Worm (Caenorhabditis elegans): Measurements from ENCODE around the gene C36A4.10.

Gene C36A4.10

DNA sequence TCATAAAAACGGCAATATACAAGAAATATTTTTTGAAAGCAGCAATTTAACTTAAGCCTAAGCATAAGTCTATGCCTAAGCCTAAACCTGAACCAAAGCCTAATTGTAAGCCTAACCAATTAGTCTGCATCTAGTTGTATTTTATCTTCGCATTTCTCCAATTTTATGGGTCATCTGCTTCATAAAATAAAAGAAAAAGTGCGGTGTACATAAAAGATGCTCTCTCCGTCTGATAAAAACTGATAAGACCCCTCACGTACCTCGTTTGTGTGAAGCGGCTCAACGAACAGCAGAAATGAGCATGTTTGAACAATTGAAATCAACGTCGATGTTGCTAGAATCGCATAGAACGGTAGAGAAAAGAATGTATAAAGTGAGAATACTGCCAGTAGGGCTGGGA is 46.2 kb downstream of the C36A4.10 start:
- TF ChIP-seq ama-1 (optimal IDR thresholded peaks at IDR 0.05) = no peak
- no peak for TF ChIP-seq flt-1 (GFP tag; IDR thresholded peaks at IDR 0.05)
- TF ChIP-seq pes-1 (GFP tag; IDR thresholded peaks at IDR 0.05) = no peak
- TF ChIP-seq F13C5.2 (tag; optimal IDR thresholded peaks at IDR 0.05) = no peak
- TF ChIP-seq ets-7 (tag; optimal IDR thresholded peaks at IDR 0.05) = no peak
- no peak for TF ChIP-seq hmbx-1 (tag; optimal IDR thresholded peaks at IDR 0.05)
- TF ChIP-seq aly-1 (tag; optimal IDR thresholded peaks at IDR 0.05) = no peak
- TF ChIP-seq sea-1 (GFP tag; conservative IDR thresholded peaks at IDR 0.05) = no peak
- no peak for TF ChIP-seq ceh-13 (GFP tag; optimal IDR thresholded peaks at IDR 0.05)

DNA sequence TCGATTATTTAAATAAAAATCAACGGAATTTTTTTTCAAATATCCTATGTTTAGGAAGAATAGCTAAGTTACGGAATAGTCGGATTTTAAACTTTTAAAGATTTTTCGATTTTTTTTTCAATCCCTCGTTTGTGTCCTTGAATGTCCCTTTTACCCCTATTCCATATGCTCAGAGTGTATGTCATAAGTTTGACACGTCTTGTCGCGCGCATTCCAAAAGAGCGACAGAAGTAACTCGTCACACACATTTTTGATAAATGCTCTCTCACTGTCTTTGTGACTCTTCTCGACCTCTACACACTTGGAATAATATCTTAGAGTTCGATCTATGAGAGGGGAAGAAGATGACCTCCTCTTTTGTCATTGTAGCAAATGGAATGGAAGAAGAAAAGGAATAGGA is 47.4 kb downstream of the C36A4.10 start:
- TF ChIP-seq ceh-36 (tag; optimal IDR thresholded peaks at IDR 0.05) (no peak), B0310.2 (tag; optimal IDR thresholded peaks at IDR 0.05) (no peak), ama-1 (optimal IDR thresholded peaks at IDR 0.05) (no peak), hnd-1 (tag; optimal IDR thresholded peaks at IDR 0.05) (no peak), ets-7 (tag; optimal IDR thresholded peaks at IDR 0.05) (no peak), aly-1 (tag; optimal IDR thresholded peaks at IDR 0.05) (no peak), tbx-37 (GFP tag; conservative IDR thresholded peaks at IDR 0.05) (no peak), F13C5.2 (tag; optimal IDR thresholded peaks at IDR 0.05) (no peak)

DNA sequence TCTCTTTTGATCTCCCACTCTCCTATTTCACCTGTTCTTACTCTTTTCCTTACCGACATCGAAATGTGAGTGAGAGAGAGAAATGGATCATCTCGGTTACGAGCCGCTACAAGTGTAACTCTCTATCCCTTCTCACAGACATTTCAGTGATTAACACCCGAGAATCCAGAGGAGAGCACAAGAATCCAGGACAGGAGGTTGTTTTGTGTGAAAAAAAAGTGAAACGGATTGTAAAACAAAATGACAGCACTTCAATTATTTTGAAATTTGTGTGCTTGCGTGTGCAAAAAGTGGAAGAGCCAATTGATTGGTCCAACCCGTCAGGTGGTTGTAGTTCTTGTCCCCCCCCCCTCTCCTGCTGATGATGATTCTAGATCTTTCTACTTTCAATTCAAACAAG is 48.4 kb downstream of the C36A4.10 start:
- no peak for TF ChIP-seq sea-1 (GFP tag; conservative IDR thresholded peaks at IDR 0.05)
- TF ChIP-seq tbx-37 (GFP tag; conservative IDR thresholded peaks at IDR 0.05) = no peak
- TF ChIP-seq ceh-13 (GFP tag; optimal IDR thresholded peaks at IDR 0.05) = no peak
- no peak for TF ChIP-seq scrt-1 (GFP tag; IDR thresholded peaks at IDR 0.05)
- TF ChIP-seq F13C5.2 (tag; optimal IDR thresholded peaks at IDR 0.05) = no peak
- no peak for TF ChIP-seq hnd-1 (tag; optimal IDR thresholded peaks at IDR 0.05)
- no peak for TF ChIP-seq aly-1 (tag; optimal IDR thresholded peaks at IDR 0.05)
- TF ChIP-seq B0310.2 (tag; optimal IDR thresholded peaks at IDR 0.05) = no peak
- no peak for TF ChIP-seq tra-4 (tag; optimal IDR thresholded peaks at IDR 0.05)
- no peak for TF ChIP-seq ama-1 (optimal IDR thresholded peaks at IDR 0.05)
- no peak for TF ChIP-seq tbx-11 (GFP tag; IDR thresholded peaks at IDR 0.05)
- no peak for TF ChIP-seq hmbx-1 (tag; optimal IDR thresholded peaks at IDR 0.05)
- TF ChIP-seq ceh-36 (tag; optimal IDR thresholded peaks at IDR 0.05) = no peak

DNA sequence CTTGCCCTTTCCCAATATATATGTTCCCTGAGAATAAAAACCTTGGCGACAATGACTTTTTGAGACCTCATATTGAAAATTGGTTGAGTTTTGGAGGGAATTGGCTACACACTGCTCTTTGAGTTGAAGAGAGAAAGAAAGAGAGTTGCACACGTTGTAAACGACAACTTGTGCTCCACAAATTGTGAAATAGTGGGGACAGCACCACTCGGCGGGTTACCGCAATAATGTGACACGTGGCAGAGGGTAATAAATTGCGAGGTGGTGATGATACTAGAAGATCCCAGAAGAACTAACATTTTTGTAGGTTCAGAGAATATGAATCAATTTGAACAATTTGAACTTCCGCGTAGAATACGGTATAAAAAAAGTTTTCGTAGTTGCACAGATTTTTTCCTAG is 49.5 kb downstream of the C36A4.10 start:
- TF ChIP-seq scrt-1 (GFP tag; IDR thresholded peaks at IDR 0.05) = no peak
- no peak for TF ChIP-seq ama-1 (optimal IDR thresholded peaks at IDR 0.05)
- TF ChIP-seq flt-1 (GFP tag; IDR thresholded peaks at IDR 0.05) = no peak
- TF ChIP-seq B0310.2 (tag; optimal IDR thresholded peaks at IDR 0.05) = no peak
- no peak for TF ChIP-seq sea-1 (GFP tag; conservative IDR thresholded peaks at IDR 0.05)
- TF ChIP-seq pes-1 (GFP tag; IDR thresholded peaks at IDR 0.05) = no peak
- no peak for TF ChIP-seq ets-7 (tag; optimal IDR thresholded peaks at IDR 0.05)
- no peak for TF ChIP-seq tbx-37 (GFP tag; conservative IDR thresholded peaks at IDR 0.05)
- no peak for TF ChIP-seq tra-4 (tag; optimal IDR thresholded peaks at IDR 0.05)
- TF ChIP-seq hnd-1 (tag; optimal IDR thresholded peaks at IDR 0.05) = no peak
- TF ChIP-seq ceh-36 (tag; optimal IDR thresholded peaks at IDR 0.05) = no peak
- TF ChIP-seq hmbx-1 (tag; optimal IDR thresholded peaks at IDR 0.05) = no peak
- TF ChIP-seq ceh-13 (GFP tag; optimal IDR thresholded peaks at IDR 0.05) = no peak
- no peak for TF ChIP-seq F13C5.2 (tag; optimal IDR thresholded peaks at IDR 0.05)
- no peak for TF ChIP-seq aly-1 (tag; optimal IDR thresholded peaks at IDR 0.05)
- TF ChIP-seq tbx-11 (GFP tag; IDR thresholded peaks at IDR 0.05) = no peak
- TF ChIP-seq hmg-4 (GFP tag; optimal IDR thresholded peaks at IDR 0.05) = no peak
